Worm (Caenorhabditis elegans): ENCODE results near the gene C02D5.4.

ce11 chrIII:8573301-8573700, 21.3 kb downstream of the C02D5.4 start:
- TF ChIP-seq nhr-76 (tag; optimal IDR thresholded peaks at IDR 0.05) (no peak), snpc-4 (tag; optimal IDR thresholded peaks at IDR 0.05) (no peak), hlh-1 (tag; optimal IDR thresholded peaks at IDR 0.05) (no peak), nhr-237 (tag; optimal IDR thresholded peaks at IDR 0.05) (no peak), unc-39 (tag; optimal IDR thresholded peaks at IDR 0.05) (no peak), pha-4 (tag; optimal IDR thresholded peaks at IDR 0.05) (no peak), lsy-2 (tag; optimal IDR thresholded peaks at IDR 0.05) (no peak), elt-3 (tag; optimal IDR thresholded peaks at IDR 0.05) (no peak), sem-2 (GFP tag; optimal IDR thresholded peaks at IDR 0.05) (no peak)
